Worm (Caenorhabditis elegans) whole organism, L1 larva: ENCODE results near the gene Y58A7A.3.
A peak's percentile ranks its signal among the peaks of the same experiment; 100 is the strongest.

ENCODE experiments used
- C34B4.2 ChIP-seq: sonication (generic microtip); optimal IDR thresholded peaks from 2 replicates; lab custom pipeline; 2017; ENCODE audit warnings: mild to moderate bottlenecking, missing genetic modification characterization, missing compliant biosample characterization
- F16B12.6 ChIP-seq: fragments of 150-350 bp; optimal IDR thresholded peaks from 2 replicates; lab custom pipeline; 2014; ENCODE audit warnings: missing biosample characterization, missing genetic modification characterization
- aly-2 ChIP-seq: fragments of 150-350 bp; optimal IDR thresholded peaks from 2 replicates; lab custom pipeline; 2014; ENCODE audit warnings: missing biosample characterization, missing genetic modification characterization
- blmp-1 ChIP-seq: fragments of 150-350 bp; optimal IDR thresholded peaks from 2 replicates; lab custom pipeline; 2014; ENCODE audit warnings: missing biosample characterization, missing genetic modification characterization
- ces-1 ChIP-seq: fragments of 150-350 bp; optimal IDR thresholded peaks from 2 replicates; lab custom pipeline; 2014; ENCODE audit warnings: missing biosample characterization, missing genetic modification reagents, missing genetic modification characterization
- dpl-1 ChIP-seq, 3 experiments: fragments of 150-350 bp in 2 of 3; sonication (generic microtip) in 1 of 3; optimal IDR thresholded peaks; 2 replicates each; lab custom pipeline; 2014 to 2017; ENCODE audit warnings: missing biosample characterization in 3 of 3, missing genetic modification characterization in 3 of 3, missing genetic modification reagents in 3 of 3
- efl-1 ChIP-seq, 4 experiments: fragments of 150-350 bp; optimal IDR thresholded peaks in 3 of 4; peaks in 1 of 4; 1 replicate in 1 of 4; 2 replicates in 3 of 4; lab custom pipeline; 2014; ENCODE audit warnings: missing biosample characterization in 2 of 4, missing genetic modification characterization in 2 of 4, missing genetic modification reagents in 2 of 4
- egl-13 ChIP-seq: sonication (generic microtip); optimal IDR thresholded peaks from 2 replicates; lab custom pipeline; 2016; ENCODE audit warnings: missing genotype, missing genetic modification reagents, missing genetic modification characterization, missing compliant biosample characterization
- elt-3 ChIP-seq, 6 experiments: fragments of 150-350 bp in 1 of 6; sonication (generic microtip); optimal IDR thresholded peaks; 2 replicates each; lab custom pipeline; 2017 to 2018; ENCODE audit warnings: missing biosample characterization in 6 of 6, missing genetic modification characterization in 6 of 6, inconsistent platforms in 1 of 6
- fkh-4 ChIP-seq: sonication (generic microtip); optimal IDR thresholded peaks from 2 replicates; lab custom pipeline; 2016; ENCODE audit warnings: missing compliant biosample characterization, missing genetic modification characterization, borderline replicate concordance
- grh-1 ChIP-seq: fragments of 200-800 bp; sonication (Bioruptor generic); IDR thresholded peaks from 2 replicates; pipeline ENCODE4 v1.3.6; 2022; ENCODE audit warnings: missing genetic modification reagents, missing genetic modification characterization, missing compliant biosample characterization
- hlh-4 ChIP-seq: sonication (generic microtip); optimal IDR thresholded peaks from 2 replicates; lab custom pipeline; 2016; ENCODE audit warnings: mild to moderate bottlenecking, missing genetic modification characterization, missing compliant biosample characterization
- irx-1 ChIP-seq: sonication (generic microtip); optimal IDR thresholded peaks from 2 replicates; lab custom pipeline; 2016; ENCODE audit warnings: missing genetic modification characterization, missing compliant biosample characterization
- isw-1 ChIP-seq: fragments of 200-800 bp; sonication (Bioruptor generic); IDR thresholded peaks from 2 replicates; pipeline ENCODE4 v1.3.6; 2022; ENCODE audit warnings: missing genetic modification characterization, missing compliant biosample characterization
- lin-14 ChIP-seq: fragments of 200-800 bp; sonication (Bioruptor generic); optimal IDR thresholded peaks from 2 replicates; lab custom pipeline; 2018; ENCODE audit warnings: mild to moderate bottlenecking, missing genetic modification characterization, moderate library complexity, missing compliant biosample characterization
- lin-15B ChIP-seq: fragments of 150-350 bp; sonication (generic microtip); optimal IDR thresholded peaks from 3 replicates; lab custom pipeline; 2014; ENCODE audit warnings: missing biosample characterization, missing genetic modification characterization
- lin-35 ChIP-seq, 2 experiments: fragments of 150-350 bp; optimal IDR thresholded peaks; 2 replicates each; lab custom pipeline; 2014; ENCODE audit warnings: missing biosample characterization in 2 of 2, missing genetic modification characterization in 2 of 2, missing genetic modification reagents in 2 of 2
- lin-39 ChIP-seq: fragments of 150-350 bp; optimal IDR thresholded peaks from 2 replicates; lab custom pipeline; 2014; ENCODE audit warnings: missing biosample characterization, missing genetic modification reagents, missing genetic modification characterization
- mdl-1 ChIP-seq, 2 experiments: fragments of 150-350 bp; optimal IDR thresholded peaks; 2 replicates each; lab custom pipeline; 2014 to 2017; ENCODE audit warnings: missing biosample characterization in 2 of 2, missing genetic modification characterization in 2 of 2, inconsistent platforms in 1 of 2
- mef-2 ChIP-seq: fragments of 150-350 bp; optimal IDR thresholded peaks from 2 replicates; lab custom pipeline; 2014; ENCODE audit warnings: missing biosample characterization, missing genetic modification characterization
- mep-1 ChIP-seq: fragments of 150-350 bp; optimal IDR thresholded peaks from 2 replicates; lab custom pipeline; 2014; ENCODE audit warnings: missing biosample characterization, missing genetic modification characterization
- nhr-19 ChIP-seq: fragments of 200-800 bp; sonication (Bioruptor generic); conservative IDR thresholded peaks from 2 replicates; pipeline ENCODE4 v1.3.6; 2022; ENCODE audit warnings: missing genetic modification characterization, missing compliant biosample characterization
- nhr-20 ChIP-seq: sonication (generic microtip); optimal IDR thresholded peaks from 2 replicates; lab custom pipeline; 2016; ENCODE audit warnings: mild to moderate bottlenecking, missing genetic modification characterization, missing compliant biosample characterization
- nhr-71 ChIP-seq: sonication (generic microtip); optimal IDR thresholded peaks from 2 replicates; lab custom pipeline; 2016; ENCODE audit warnings: mild to moderate bottlenecking, missing genetic modification characterization, moderate library complexity, missing compliant biosample characterization
- nhr-76 ChIP-seq: sonication (generic microtip); optimal IDR thresholded peaks from 2 replicates; lab custom pipeline; 2017; ENCODE audit warnings: missing biosample characterization, missing genetic modification characterization
- nhr-77 ChIP-seq: fragments of 150-350 bp; optimal IDR thresholded peaks from 2 replicates; lab custom pipeline; 2014; ENCODE audit warnings: missing biosample characterization, missing genetic modification characterization
- nhr-85 ChIP-seq: sonication (generic microtip); peaks from one replicate; lab custom pipeline; 2016; ENCODE audit warnings: missing genetic modification characterization, inconsistent platforms, missing compliant biosample characterization
- nhr-90 ChIP-seq: sonication (generic microtip); optimal IDR thresholded peaks from 2 replicates; lab custom pipeline; 2016; ENCODE audit warnings: mild to moderate bottlenecking, missing genetic modification characterization, missing compliant biosample characterization; ENCODE audit not compliant: poor library complexity
- pag-3 ChIP-seq: sonication (generic microtip); optimal IDR thresholded peaks from 2 replicates; lab custom pipeline; 2017; ENCODE audit warnings: missing genetic modification characterization, mild to moderate bottlenecking, missing compliant biosample characterization, antibody characterized with exemption, borderline replicate concordance; ENCODE audit not compliant: insufficient read depth
- rnt-1 ChIP-seq: sonication (generic microtip); optimal IDR thresholded peaks from 2 replicates; lab custom pipeline; 2016; ENCODE audit warnings: mild to moderate bottlenecking, missing genetic modification characterization, moderate library complexity, missing compliant biosample characterization
- skn-1 ChIP-seq: fragments of 150-350 bp; optimal IDR thresholded peaks from 2 replicates; lab custom pipeline; 2014; ENCODE audit warnings: missing biosample characterization, missing genetic modification characterization
- snu-23 ChIP-seq: sonication (generic microtip); optimal IDR thresholded peaks from 2 replicates; lab custom pipeline; 2016; ENCODE audit warnings: missing genetic modification characterization, missing compliant biosample characterization
- sox-4 ChIP-seq: sonication (generic microtip); optimal IDR thresholded peaks from 2 replicates; lab custom pipeline; 2016; ENCODE audit warnings: missing genetic modification characterization, missing compliant biosample characterization
- swsn-7 ChIP-seq: sonication (generic microtip); optimal IDR thresholded peaks from 2 replicates; lab custom pipeline; 2016; ENCODE audit warnings: missing genetic modification characterization, missing compliant biosample characterization
- tbx-2 ChIP-seq: sonication (generic microtip); optimal IDR thresholded peaks from 2 replicates; lab custom pipeline; 2016; ENCODE audit warnings: missing genetic modification characterization, missing compliant biosample characterization
- unc-86 ChIP-seq: sonication (generic microtip); optimal IDR thresholded peaks from 2 replicates; lab custom pipeline; 2016; ENCODE audit warnings: missing genetic modification characterization, missing compliant biosample characterization
- zag-1 ChIP-seq: fragments of 150-350 bp; optimal IDR thresholded peaks from 2 replicates; lab custom pipeline; 2014; ENCODE audit warnings: missing biosample characterization, missing genetic modification characterization
- ztf-11 ChIP-seq, 2 experiments: sonication (generic microtip); optimal IDR thresholded peaks; 2 replicates each; lab custom pipeline; 2016 to 2017; ENCODE audit warnings: missing genetic modification characterization in 2 of 2, missing biosample characterization in 1 of 2, missing compliant biosample characterization in 1 of 2

Gene Y58A7A.3

DNA sequence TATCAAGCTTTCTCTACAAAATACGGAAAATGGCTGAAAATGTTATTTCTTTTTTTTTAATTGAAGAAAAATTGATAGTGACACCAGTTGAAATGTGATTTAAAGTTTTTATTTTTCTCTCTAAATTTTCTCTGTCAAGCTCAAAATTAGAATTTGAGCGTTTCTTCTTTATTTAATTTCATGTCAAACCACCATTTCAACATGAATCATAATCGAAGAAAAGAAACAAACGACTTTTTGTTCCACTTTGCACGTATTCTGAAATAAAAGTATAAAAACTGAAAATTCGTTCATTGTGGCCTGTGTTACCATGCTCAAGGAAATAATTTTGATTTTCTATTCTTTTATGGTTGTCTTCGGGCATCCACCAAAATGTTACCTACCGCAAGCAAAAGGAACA, 47.6 kb downstream of the Y58A7A.3 start, which contains the start of gene K11D12.13:
Gene K11D12.13 (plus strand): TSS at position 301 of the 400 bp plus-strand sequence.
- TF ChIP-seq egl-13 (tag; lab: Kevin White, UChicago) (no peak), dpl-1 (GFP tag; optimal IDR thresholded peaks at IDR 0.05; lab: Kevin White, UChicago) (no peak), nhr-19 (GFP tag; lab: Robert Waterston, UW) (no peak), elt-3 (tag; optimal IDR thresholded peaks at IDR 0.05; lab: Kevin White, UChicago) (no peak), isw-1 (GFP tag; lab: Robert Waterston, UW) (no peak), rnt-1 (tag; lab: Kevin White, UChicago) (no peak), hlh-4 (no peak), aly-2 (tag; lab: Kevin White, UChicago) (no peak), unc-86 (no peak), F16B12.6 (tag; lab: Kevin White, UChicago) (no peak), swsn-7 (tag; lab: Kevin White, UChicago) (no peak), ztf-11 (tag; optimal IDR thresholded peaks at IDR 0.05; lab: Kevin White, UChicago) (no peak), nhr-76 (tag; lab: Kevin White, UChicago) (no peak), lin-39 (tag; lab: Kevin White, UChicago) (no peak), sox-4 (tag; lab: Kevin White, UChicago) (no peak), C34B4.2 (tag; lab: Kevin White, UChicago) (no peak), nhr-77 (tag; lab: Kevin White, UChicago) (no peak)

DNA sequence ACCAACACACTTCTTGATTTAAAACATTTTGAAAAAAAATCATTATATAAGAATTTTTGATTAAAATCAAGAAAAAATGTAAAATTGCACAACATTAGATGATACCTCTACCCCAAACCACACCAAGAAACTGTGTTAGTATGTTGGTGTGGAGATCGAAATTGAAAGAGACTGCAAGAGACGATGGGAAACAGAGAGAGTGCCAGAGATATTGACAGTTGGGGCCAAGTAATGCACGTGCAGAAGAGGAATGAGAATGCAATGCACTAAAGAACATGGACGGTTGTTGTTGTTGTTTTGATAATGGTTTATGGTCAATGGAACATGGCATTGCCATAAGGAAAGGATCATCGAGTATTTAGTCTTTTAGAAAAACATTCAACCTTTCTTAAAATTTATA, 48.5 kb downstream of the Y58A7A.3 start:
- peak in 1 of 6 experiments; percentile 42 for TF ChIP-seq elt-3 (tag; optimal IDR thresholded peaks at IDR 0.05; lab: Kevin White, UChicago)
- peak; percentile 29 for TF ChIP-seq blmp-1 (tag; lab: Kevin White, UChicago)
- peak in 2 of 3 experiments; percentile 14 to 27 for TF ChIP-seq dpl-1 (GFP tag; optimal IDR thresholded peaks at IDR 0.05; lab: Kevin White, UChicago)
- no peak for TF ChIP-seq fkh-4
- TF ChIP-seq ces-1, result no peak
- no peak for TF ChIP-seq irx-1 (tag; lab: Kevin White, UChicago)
- TF ChIP-seq nhr-20, result peak; percentile 42
- peak; percentile 7 for TF ChIP-seq tbx-2 (tag; lab: Kevin White, UChicago)
- no peak for TF ChIP-seq nhr-76 (tag; lab: Kevin White, UChicago)
- TF ChIP-seq mdl-1 (tag; optimal IDR thresholded peaks at IDR 0.05; lab: Kevin White, UChicago), result peak in 1 of 2 experiments; percentile 86
- TF ChIP-seq zag-1 (tag; lab: Kevin White, UChicago), result no peak
- TF ChIP-seq snu-23 (GFP tag; lab: Kevin White, UChicago), result peak; percentile 58
- peak; percentile 4 to 16 for TF ChIP-seq efl-1 (optimal IDR thresholded peaks at IDR 0.05; lab: Kevin White, UChicago)
- no peak for TF ChIP-seq efl-1 (GFP tag; optimal IDR thresholded peaks at IDR 0.05 in 1 of 2; lab: Kevin White, UChicago)
- TF ChIP-seq lin-35 (GFP tag; optimal IDR thresholded peaks at IDR 0.05; lab: Kevin White, UChicago), result peak in 1 of 2 experiments; percentile 41
- TF ChIP-seq rnt-1 (tag; lab: Kevin White, UChicago), result peak; percentile 50
- no peak for TF ChIP-seq nhr-90 (tag; lab: Kevin White, UChicago)
- peak; percentile 57 for TF ChIP-seq nhr-71 (tag; lab: Kevin White, UChicago)
- TF ChIP-seq lin-14 (GFP tag; lab: Kevin White, UChicago), result peak; percentile 69
- no peak for TF ChIP-seq aly-2 (tag; lab: Kevin White, UChicago)
- peak; percentile 88 for TF ChIP-seq nhr-85 (tag; lab: Kevin White, UChicago)

ce11 chrV:5031764-5032163, 48.9 kb downstream of the Y58A7A.3 start:
- peak; percentile 3 for TF ChIP-seq skn-1 (tag; lab: Kevin White, UChicago)
- TF ChIP-seq grh-1, result no peak

DNA sequence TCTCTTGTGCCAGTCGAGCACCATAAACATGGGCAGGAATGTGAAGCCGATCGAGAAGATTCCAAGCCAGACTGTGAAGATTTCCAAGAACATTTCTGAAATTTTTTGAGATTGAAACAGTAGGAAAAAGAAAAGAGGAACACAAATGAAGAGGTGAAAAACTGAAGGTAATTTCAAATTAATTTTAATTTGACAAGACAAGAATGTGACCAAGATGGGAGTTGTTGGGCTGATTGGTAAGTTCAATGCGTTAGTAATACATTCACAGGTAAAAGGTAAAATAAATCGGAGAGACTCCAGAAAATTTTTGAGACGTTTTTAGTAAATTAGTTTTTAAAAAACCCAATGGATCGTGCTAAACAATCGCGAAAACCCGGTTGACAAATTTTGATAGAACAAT, 50.0 kb downstream of the Y58A7A.3 start, which contains the start of gene swt-7:
Gene swt-7 (minus strand): TSS at position 101 of the 400 bp plus-strand sequence.
- no peak for TF ChIP-seq mef-2 (tag; lab: Kevin White, UChicago)
- no peak for TF ChIP-seq skn-1 (tag; lab: Kevin White, UChicago)
- TF ChIP-seq pag-3 (tag; lab: Kevin White, UChicago), result no peak
- no peak for TF ChIP-seq lin-15B (tag; lab: Kevin White, UChicago)
- no peak for TF ChIP-seq mep-1 (tag; lab: Kevin White, UChicago)
- no peak for TF ChIP-seq unc-86
- TF ChIP-seq irx-1 (tag; lab: Kevin White, UChicago), result no peak
